Fruit fly (Drosophila melanogaster): ENCODE measurements around the gene Ubr3.

Ubr3 gene

DNA sequence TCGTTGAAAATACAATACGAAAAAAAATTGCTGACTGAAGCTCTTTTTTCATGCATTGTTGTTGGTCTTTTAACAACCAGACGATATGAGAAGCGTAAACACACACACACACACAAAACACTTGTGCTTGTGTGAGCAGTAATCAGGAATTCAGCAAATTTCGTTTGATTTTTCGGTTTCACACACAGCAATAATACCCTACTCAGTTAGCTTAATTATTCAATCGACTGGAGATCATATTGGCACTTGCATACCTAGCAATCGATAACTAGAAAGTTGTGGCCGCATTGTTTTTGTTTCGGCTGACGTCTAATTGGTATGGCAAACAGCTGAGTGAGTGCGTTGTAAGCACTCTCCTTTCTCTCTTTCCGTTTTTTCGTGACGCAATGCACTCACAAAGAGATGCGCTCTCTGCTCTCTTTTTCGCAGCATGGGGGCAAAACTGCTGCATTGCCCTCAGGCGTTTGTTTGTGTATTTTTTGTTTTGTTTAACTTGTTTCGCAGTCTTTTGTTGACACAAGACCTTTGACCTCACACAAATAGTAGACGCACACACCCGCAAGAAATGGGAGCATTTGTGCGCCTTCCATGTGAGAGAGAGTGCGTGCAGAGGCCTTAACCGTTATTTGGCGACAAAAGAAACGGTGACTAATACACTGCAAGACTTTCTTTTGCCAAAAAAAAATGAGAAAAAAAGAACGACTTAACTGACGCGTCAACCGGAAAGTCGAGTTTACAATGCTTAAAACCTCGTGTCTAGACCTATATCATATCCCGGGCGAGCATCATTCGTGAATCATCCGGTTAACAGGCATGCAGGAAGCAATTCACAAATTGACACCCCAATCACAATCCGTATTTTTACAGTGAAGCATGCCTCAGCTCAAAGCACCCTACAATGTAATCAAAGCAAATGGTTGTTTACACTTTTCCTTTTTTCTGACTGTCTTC is 9.4 kb downstream of the Ubr3 start (continued):
- TF ChIP-seq CG12659 (GFP tag; optimal IDR thresholded peaks at IDR 0.05) = peak; percentile 8
- 0 out of 2 replicates have a peak, but pooled peaks have one; percentile 33 for TF ChIP-seq CG32772 (GFP tag; IDR thresholded peaks at IDR 0.05)
- no peak for TF ChIP-seq fu2 (GFP tag; optimal IDR thresholded peaks at IDR 0.05)
- peak; percentile 47; the same call in 2 of the 3 replicates for TF ChIP-seq Aef1 (GFP tag; IDR thresholded peaks at IDR 0.05)
- TF ChIP-seq cas (GFP tag; IDR thresholded peaks at IDR 0.05) = no peak
- TF ChIP-seq lov (optimal IDR thresholded peaks at IDR 0.05) = no peak
- no peak for TF ChIP-seq lov (GFP tag; IDR thresholded peaks at IDR 0.05)
- no peak for TF ChIP-seq so (GFP tag; IDR thresholded peaks at IDR 0.05)
- TF ChIP-seq Med (GFP tag) = peak; percentile 85
- TF ChIP-seq CG13123 (GFP tag; optimal IDR thresholded peaks at IDR 0.05) = no peak
- TF ChIP-seq Sry-δ (GFP tag; optimal IDR thresholded peaks at IDR 0.05) = no peak
- TF ChIP-seq CG43689 (GFP tag; IDR thresholded peaks at IDR 0.05) = no peak
- no peak for TF ChIP-seq ems (GFP tag; optimal IDR thresholded peaks at IDR 0.05)
- TF ChIP-seq nmo (GFP tag; optimal IDR thresholded peaks at IDR 0.05) = peak; percentile 24
- peak; percentile 17 for TF ChIP-seq CG4424 (GFP tag; optimal IDR thresholded peaks at IDR 0.05)
- TF ChIP-seq CG31224 (GFP tag; IDR thresholded peaks at IDR 0.05) = no peak
- TF ChIP-seq tin (GFP tag; optimal IDR thresholded peaks at IDR 0.05) = no peak
- peak; percentile 27; the same call in 1 of the 3 replicates for TF ChIP-seq Doc3 (GFP tag; IDR thresholded peaks at IDR 0.05; ENCODE audit: partially characterized antibody)
- peak; percentile 39 for TF ChIP-seq row (GFP tag; IDR thresholded peaks at IDR 0.05)
- TF ChIP-seq Eip74EF (GFP tag; optimal IDR thresholded peaks at IDR 0.05) = no peak
- TF ChIP-seq D (optimal IDR thresholded peaks at IDR 0.05) = no peak
- TF ChIP-seq D (GFP tag; optimal IDR thresholded peaks at IDR 0.05) = no peak
- no peak for TF ChIP-seq CG6683 (GFP tag; optimal IDR thresholded peaks at IDR 0.05)
- TF ChIP-seq CG10565 (GFP tag; optimal IDR thresholded peaks at IDR 0.05) = no peak
- peak; percentile 5 for TF ChIP-seq CG3281 (GFP tag; optimal IDR thresholded peaks at IDR 0.05)
- no peak for TF ChIP-seq gro (GFP tag; optimal IDR thresholded peaks at IDR 0.05)
- peak; percentile 68 for TF ChIP-seq lab (GFP tag; optimal IDR thresholded peaks at IDR 0.05)
- no peak for TF ChIP-seq mld (GFP tag; IDR thresholded peaks at IDR 0.05; ENCODE audit: partially characterized antibody)
- no peak for TF ChIP-seq ase (GFP tag; IDR thresholded peaks at IDR 0.05)
- no peak for TF ChIP-seq CG8765 (GFP tag; IDR thresholded peaks at IDR 0.05)
- TF ChIP-seq sqz (GFP tag; optimal IDR thresholded peaks at IDR 0.05) = peak; percentile 94
- TF ChIP-seq Hand (GFP tag; optimal IDR thresholded peaks at IDR 0.05) = no peak
- no peak for TF ChIP-seq CkIIα-i1 (GFP tag; IDR thresholded peaks at IDR 0.05)
- no peak for TF ChIP-seq en (GFP tag; optimal IDR thresholded peaks at IDR 0.05)
- no peak for TF ChIP-seq Vsx1 (GFP tag; optimal IDR thresholded peaks at IDR 0.05)
- no peak for TF ChIP-seq CG7987 (GFP tag; optimal IDR thresholded peaks at IDR 0.05)
- TF ChIP-seq CG6791 (GFP tag; IDR thresholded peaks at IDR 0.05; ENCODE audit: partially characterized antibody) = no peak
- TF ChIP-seq CG16813 (GFP tag; IDR thresholded peaks at IDR 0.05; ENCODE audit: partially characterized antibody) = no peak
- TF ChIP-seq MTF-1 (GFP tag; optimal IDR thresholded peaks at IDR 0.05; ENCODE audit: borderline replicate concordance) = peak; percentile 10
- no peak for TF ChIP-seq pros (GFP tag; optimal IDR thresholded peaks at IDR 0.05)
- TF ChIP-seq caup (GFP tag; optimal IDR thresholded peaks at IDR 0.05; ENCODE audit: severe bottlenecking) = no peak
- TF ChIP-seq crol (GFP tag; IDR thresholded peaks at IDR 0.05) = no peak
- no peak for TF ChIP-seq Usf (GFP tag; optimal IDR thresholded peaks at IDR 0.05)
- no peak for TF ChIP-seq gt (GFP tag; IDR thresholded peaks at IDR 0.05)
- TF ChIP-seq gem (tag; optimal IDR thresholded peaks at IDR 0.05) = peak; percentile 49
- peak; percentile 27 for TF ChIP-seq dmrt99B (tag; optimal IDR thresholded peaks at IDR 0.05)
- no peak for TF ChIP-seq nau (GFP tag; optimal IDR thresholded peaks at IDR 0.05)
- TF ChIP-seq kni (GFP tag; optimal IDR thresholded peaks at IDR 0.05) = peak; percentile 42

Data from whole organism, embryonic.